Fruit fly (Drosophila melanogaster): ENCODE measurements around the gene ND-ASHI.

DNA sequence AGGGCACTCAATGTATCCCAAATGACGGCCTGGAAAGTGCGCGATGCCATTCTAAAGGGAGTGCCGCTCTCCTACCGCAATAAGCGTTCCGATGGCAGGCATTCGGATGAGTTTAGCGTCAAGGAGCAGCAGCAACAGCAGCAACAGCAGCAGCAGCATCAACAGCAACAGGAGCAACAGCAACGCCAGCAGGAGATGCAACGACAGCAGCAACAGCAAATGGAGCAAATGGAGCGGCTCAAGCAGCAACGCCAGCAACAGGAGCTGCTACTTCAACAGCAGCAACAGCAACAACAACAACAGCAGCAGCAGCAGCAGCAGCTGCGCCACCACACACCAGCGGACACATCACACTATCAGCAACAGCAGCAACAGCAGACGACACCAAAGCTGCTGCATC, 37.3 kb upstream of the ND-ASHI start:
- TF ChIP-seq cic (GFP tag; optimal IDR thresholded peaks at IDR 0.05): no peak
- TF ChIP-seq Mnt (GFP tag; optimal IDR thresholded peaks at IDR 0.05): no peak
- TF ChIP-seq tj (GFP tag; optimal IDR thresholded peaks at IDR 0.05): no peak
- TF ChIP-seq kay (GFP tag; ENCODE audit: borderline replicate concordance): no peak
- TF ChIP-seq CG33017 (tag; optimal IDR thresholded peaks at IDR 0.05): no peak
- TF ChIP-seq Hr96 (GFP tag; optimal IDR thresholded peaks at IDR 0.05): no peak
- no peak for TF ChIP-seq CG1620 (GFP tag; optimal IDR thresholded peaks at IDR 0.05)
- TF ChIP-seq pad (GFP tag; optimal IDR thresholded peaks at IDR 0.05): no peak
- TF ChIP-seq Clk (GFP tag; optimal IDR thresholded peaks at IDR 0.05): no peak
- TF ChIP-seq CG11617 (GFP tag; optimal IDR thresholded peaks at IDR 0.05): no peak

All from whole organism, adult.